Fruit fly (Drosophila melanogaster) whole organism, adult: ENCODE results near the gene vig.

Experiments
- CG11617 ChIP-seq: fragments of 200-800 bp; sonication (Bioruptor generic); optimal IDR thresholded peaks from 2 replicates; lab custom pipeline; 2017; ENCODE audit warnings: mild to moderate bottlenecking, missing biosample characterization, missing genetic modification reagents, missing genetic modification characterization
- CG12768 ChIP-seq: fragments of 200-800 bp; sonication (Bioruptor generic); optimal IDR thresholded peaks from 2 replicates; lab custom pipeline; 2017; ENCODE audit warnings: missing biosample characterization, missing genetic modification characterization, mild to moderate bottlenecking, moderate library complexity, missing genetic modification reagents
- CG14711 ChIP-seq: fragments of 200-800 bp; sonication (Bioruptor generic); optimal IDR thresholded peaks from 2 replicates; lab custom pipeline; 2018; ENCODE audit warnings: missing biosample characterization, mild to moderate bottlenecking, missing genetic modification characterization, moderate library complexity
- CG1620 ChIP-seq: fragments of 200-800 bp; sonication (Bioruptor generic); optimal IDR thresholded peaks from 2 replicates; lab custom pipeline; 2016; ENCODE audit warnings: missing biosample characterization, missing genetic modification characterization
- CG33017 ChIP-seq: fragments of 200-800 bp; sonication (Bioruptor generic); optimal IDR thresholded peaks from 2 replicates; lab custom pipeline; 2018; ENCODE audit warnings: missing biosample characterization, mild to moderate bottlenecking, missing genetic modification characterization, moderate library complexity
- CG5204 ChIP-seq: fragments of 200-800 bp; sonication (Bioruptor generic); optimal IDR thresholded peaks from 2 replicates; lab custom pipeline; 2016; ENCODE audit warnings: missing biosample characterization, missing genetic modification characterization
- CG7045 ChIP-seq: fragments of 200-800 bp; sonication (Bioruptor generic); optimal IDR thresholded peaks from 2 replicates; lab custom pipeline; 2017; ENCODE audit warnings: missing biosample characterization, mild to moderate bottlenecking, missing genetic modification characterization
- CG7101 ChIP-seq: fragments of 200-800 bp; sonication (Bioruptor generic); optimal IDR thresholded peaks from 2 replicates; lab custom pipeline; 2018; ENCODE audit warnings: missing biosample characterization, mild to moderate bottlenecking, missing genetic modification characterization, moderate library complexity
- Clk ChIP-seq: fragments of 200-800 bp; sonication (Bioruptor generic); optimal IDR thresholded peaks from 2 replicates; lab custom pipeline; 2017; ENCODE audit warnings: missing biosample characterization, missing genetic modification characterization
- Crg-1 ChIP-seq: fragments of 200-800 bp; sonication (Bioruptor generic); optimal IDR thresholded peaks from 2 replicates; lab custom pipeline; 2016; ENCODE audit warnings: missing biosample characterization, missing genetic modification characterization
- Hr96 ChIP-seq: fragments of 200-800 bp; sonication (Bioruptor generic); optimal IDR thresholded peaks from 2 replicates; lab custom pipeline; 2016; ENCODE audit warnings: missing biosample characterization, missing genetic modification characterization
- Mnt ChIP-seq: fragments of 200-800 bp; sonication (Bioruptor generic); optimal IDR thresholded peaks from 2 replicates; lab custom pipeline; 2016; ENCODE audit warnings: missing biosample characterization, mild to moderate bottlenecking, missing genetic modification characterization
- bab1 ChIP-seq: fragments of 200-800 bp; sonication (Bioruptor generic); optimal IDR thresholded peaks from 3 replicates; lab custom pipeline; 2019; ENCODE audit warnings: missing biosample characterization, mild to moderate bottlenecking, missing genetic modification characterization, moderate library complexity
- cic ChIP-seq: fragments of 200-800 bp; sonication (Bioruptor generic); optimal IDR thresholded peaks from 2 replicates; lab custom pipeline; 2017; ENCODE audit warnings: missing biosample characterization, mild to moderate bottlenecking, missing genetic modification characterization, moderate library complexity
- cnc ChIP-seq, 2 experiments: fragments of >200 bp; optimal IDR thresholded peaks; 2 replicates each; lab custom pipeline; 2017
- kay ChIP-seq: fragments of 200-800 bp; sonication (Bioruptor generic); peaks from one replicate; lab custom pipeline; 2016; ENCODE audit warnings: missing biosample characterization, missing genetic modification characterization, borderline replicate concordance
- ovo ChIP-seq: fragments of 200-800 bp; sonication (Bioruptor generic); optimal IDR thresholded peaks from 2 replicates; lab custom pipeline; 2016; ENCODE audit warnings: missing biosample characterization, missing genetic modification characterization
- pad ChIP-seq: fragments of 200-800 bp; sonication (Bioruptor generic); optimal IDR thresholded peaks from 3 replicates; lab custom pipeline; 2017; ENCODE audit warnings: missing biosample characterization, missing genetic modification characterization, mild to moderate bottlenecking, moderate library complexity, missing genetic modification reagents
- tj ChIP-seq: fragments of 200-800 bp; sonication (Bioruptor generic); optimal IDR thresholded peaks from 3 replicates; lab custom pipeline; 2017; ENCODE audit warnings: missing biosample characterization, mild to moderate bottlenecking, missing genetic modification characterization, moderate library complexity
- toe ChIP-seq: fragments of 200-800 bp; sonication (Bioruptor generic); optimal IDR thresholded peaks from 2 replicates; lab custom pipeline; 2016; ENCODE audit warnings: missing biosample characterization, missing genetic modification characterization

Gene vig

dm6 chr2L:15106100-15106499 is 36.0 kb upstream of the vig start:
- TF ChIP-seq tj: no peak
- TF ChIP-seq toe (GFP tag; lab: Kevin White, UChicago): no peak
- no peak for TF ChIP-seq bab1 (GFP tag; lab: Kevin White, UChicago)
- TF ChIP-seq CG11617: no peak
- TF ChIP-seq cic: no peak
- no peak for TF ChIP-seq CG7045 (GFP tag; lab: Kevin White, UChicago)
- no peak for TF ChIP-seq cnc (optimal IDR thresholded peaks at IDR 0.05; lab: Kevin White, UChicago)
- no peak for TF ChIP-seq CG5204 (GFP tag; lab: Kevin White, UChicago)
- TF ChIP-seq CG12768 (GFP tag; lab: Kevin White, UChicago): no peak
- no peak for TF ChIP-seq Clk
- no peak for TF ChIP-seq CG7101
- no peak for TF ChIP-seq pad (GFP tag; lab: Kevin White, UChicago)
- TF ChIP-seq Crg-1 (GFP tag; lab: Kevin White, UChicago): no peak
- no peak for TF ChIP-seq Mnt (GFP tag; lab: Kevin White, UChicago)
- no peak for TF ChIP-seq CG33017
- TF ChIP-seq CG14711 (tag; lab: Kevin White, UChicago): no peak
- TF ChIP-seq ovo (GFP tag; lab: Kevin White, UChicago): no peak
- no peak for TF ChIP-seq kay

dm6 chr2L:15074465-15074864 is 4.3 kb upstream of the vig start, which contains the start of gene wwk:
Gene wwk (plus strand): TSS chr2L:15074776.
- TF ChIP-seq CG7101 (no peak), CG7045 (GFP tag; lab: Kevin White, UChicago) (no peak), Mnt (GFP tag; lab: Kevin White, UChicago) (no peak), Clk (no peak), toe (GFP tag; lab: Kevin White, UChicago) (no peak)

- TF ChIP-seq CG5204 (GFP tag; lab: Kevin White, UChicago): no peak
- TF ChIP-seq CG7101: peak; percentile 54
- peak; percentile 42 for TF ChIP-seq pad (GFP tag; lab: Kevin White, UChicago)
- peak; percentile 30 for TF ChIP-seq toe (GFP tag; lab: Kevin White, UChicago)
- peak; percentile 67 for TF ChIP-seq Crg-1 (GFP tag; lab: Kevin White, UChicago)
- peak; percentile 92 for TF ChIP-seq cic
- TF ChIP-seq Hr96 (GFP tag; lab: Kevin White, UChicago): no peak
- TF ChIP-seq Clk: peak; percentile 75
- TF ChIP-seq CG33017: no peak
- TF ChIP-seq bab1 (GFP tag; lab: Kevin White, UChicago): peak; percentile 61
- no peak for TF ChIP-seq CG11617
- TF ChIP-seq tj: peak; percentile 77
- TF ChIP-seq ovo (GFP tag; lab: Kevin White, UChicago): peak; percentile 18
- no peak for TF ChIP-seq cnc (optimal IDR thresholded peaks at IDR 0.05; lab: Kevin White, UChicago)
- no peak for TF ChIP-seq kay
- TF ChIP-seq CG1620 (GFP tag; lab: Kevin White, UChicago): peak; percentile 60
- peak; percentile 38 for TF ChIP-seq CG7045 (GFP tag; lab: Kevin White, UChicago)
- TF ChIP-seq Mnt (GFP tag; lab: Kevin White, UChicago): peak; percentile 100
- peak; percentile 60 for TF ChIP-seq CG14711 (tag; lab: Kevin White, UChicago)
- no peak for TF ChIP-seq CG12768 (GFP tag; lab: Kevin White, UChicago)
Observed at dm6 chr2L:15067832-15068231, 2.3 kb downstream of the vig start.

- TF ChIP-seq CG1620 (GFP tag; lab: Kevin White, UChicago) (no peak), kay (no peak), cic (no peak), CG7101 (no peak), CG33017 (no peak), Crg-1 (GFP tag; lab: Kevin White, UChicago) (no peak), bab1 (GFP tag; lab: Kevin White, UChicago) (no peak), ovo (GFP tag; lab: Kevin White, UChicago) (no peak), CG7045 (GFP tag; lab: Kevin White, UChicago) (no peak), Clk (no peak), CG14711 (tag; lab: Kevin White, UChicago) (no peak), CG12768 (GFP tag; lab: Kevin White, UChicago) (no peak), cnc (optimal IDR thresholded peaks at IDR 0.05; lab: Kevin White, UChicago) (no peak), tj (no peak), Hr96 (GFP tag; lab: Kevin White, UChicago) (no peak), CG5204 (GFP tag; lab: Kevin White, UChicago) (no peak)
Observed at dm6 chr2L:15066141-15066540, 4.0 kb downstream of the vig start.

dm6 chr2L:15065663-15066062 is 4.5 kb downstream of the vig start:
- no peak for TF ChIP-seq CG5204 (GFP tag; lab: Kevin White, UChicago)
- peak in 1 of 2 experiments; percentile 26 for TF ChIP-seq cnc (optimal IDR thresholded peaks at IDR 0.05; lab: Kevin White, UChicago)

dm6 chr2L:15062095-15062494 is 8.0 kb downstream of the vig start:
- TF ChIP-seq ovo (GFP tag; lab: Kevin White, UChicago): peak; percentile 41
- TF ChIP-seq CG14711 (tag; lab: Kevin White, UChicago): peak; percentile 91
- no peak for TF ChIP-seq cnc (optimal IDR thresholded peaks at IDR 0.05; lab: Kevin White, UChicago)
- no peak for TF ChIP-seq CG5204 (GFP tag; lab: Kevin White, UChicago)
- peak; percentile 42 for TF ChIP-seq pad (GFP tag; lab: Kevin White, UChicago)

- no peak for TF ChIP-seq cic
- no peak for TF ChIP-seq Clk
- TF ChIP-seq cnc (optimal IDR thresholded peaks at IDR 0.05; lab: Kevin White, UChicago): no peak
- TF ChIP-seq CG1620 (GFP tag; lab: Kevin White, UChicago): no peak
- no peak for TF ChIP-seq pad (GFP tag; lab: Kevin White, UChicago)
- peak; percentile 81 for TF ChIP-seq kay
- TF ChIP-seq bab1 (GFP tag; lab: Kevin White, UChicago): no peak
Observed at dm6 chr2L:15061368-15061767, 8.7 kb downstream of the vig start, which contains the start of the genes solo and vas. Gene solo (plus strand): TSS chr2L:15061656. Gene vas (plus strand): TSS chr2L:15061656.
